Worm (Caenorhabditis elegans) whole organism, early embryonic: ENCODE results near the gene ftt-2.

ENCODE experiments used
- B0310.2 ChIP-seq: sonication (generic microtip); optimal IDR thresholded peaks from 2 replicates; lab custom pipeline; 2016; ENCODE audit warnings: mild to moderate bottlenecking, missing genetic modification characterization, missing compliant biosample characterization
- F13C5.2 ChIP-seq: sonication (generic microtip); optimal IDR thresholded peaks from 2 replicates; lab custom pipeline; 2017; ENCODE audit warnings: mild to moderate bottlenecking, missing genetic modification characterization, inconsistent platforms, missing compliant biosample characterization
- aly-1 ChIP-seq: sonication (generic microtip); optimal IDR thresholded peaks from 2 replicates; lab custom pipeline; 2016; ENCODE audit warnings: missing genetic modification characterization, missing compliant biosample characterization
- ama-1 ChIP-seq: fragments of 150-350 bp; optimal IDR thresholded peaks from 2 replicates; lab custom pipeline; 2014
- ceh-13 ChIP-seq: fragments of 200-800 bp; sonication (Bioruptor generic); optimal IDR thresholded peaks from 2 replicates; lab custom pipeline; 2018; ENCODE audit warnings: mild to moderate bottlenecking, missing genetic modification characterization, missing compliant biosample characterization
- ceh-36 ChIP-seq: sonication (generic microtip); optimal IDR thresholded peaks from 2 replicates; lab custom pipeline; 2016; ENCODE audit warnings: missing genetic modification characterization, inconsistent platforms, missing compliant biosample characterization
- ets-7 ChIP-seq: sonication (generic microtip); optimal IDR thresholded peaks from 2 replicates; lab custom pipeline; 2016; ENCODE audit warnings: missing genotype, missing genetic modification characterization, missing compliant biosample characterization
- flt-1 ChIP-seq: fragments of 200-800 bp; sonication (Bioruptor generic); IDR thresholded peaks from 2 replicates; pipeline ENCODE4 v1.3.6; 2022; ENCODE audit warnings: missing genetic modification characterization, missing compliant biosample characterization
- hmbx-1 ChIP-seq: sonication (generic microtip); optimal IDR thresholded peaks from 2 replicates; lab custom pipeline; 2016; ENCODE audit warnings: mild to moderate bottlenecking, missing genetic modification characterization, missing compliant biosample characterization
- hmg-4 ChIP-seq: fragments of 200-800 bp; sonication (Bioruptor generic); optimal IDR thresholded peaks from 2 replicates; lab custom pipeline; 2018; ENCODE audit warnings: mild to moderate bottlenecking, missing genetic modification characterization, missing compliant biosample characterization
- hnd-1 ChIP-seq: sonication (generic microtip); optimal IDR thresholded peaks from 2 replicates; lab custom pipeline; 2016; ENCODE audit warnings: missing genetic modification characterization, missing compliant biosample characterization
- pes-1 ChIP-seq: fragments of 200-800 bp; sonication (Bioruptor generic); IDR thresholded peaks from 2 replicates; pipeline ENCODE4 v1.3.6; 2022; ENCODE audit warnings: missing genetic modification reagents, missing genetic modification characterization, missing compliant biosample characterization
- scrt-1 ChIP-seq: fragments of 200-800 bp; sonication (Bioruptor generic); IDR thresholded peaks from 2 replicates; pipeline ENCODE4 v1.3.6; 2022; ENCODE audit warnings: missing genetic modification characterization, missing compliant biosample characterization
- sea-1 ChIP-seq: fragments of 200-800 bp; sonication (Bioruptor generic); conservative IDR thresholded peaks from 2 replicates; pipeline ENCODE4 v1.3.6; 2022; ENCODE audit warnings: missing genetic modification characterization, missing compliant biosample characterization
- tbx-11 ChIP-seq: fragments of 200-800 bp; sonication (Bioruptor generic); IDR thresholded peaks from 2 replicates; pipeline ENCODE4 v1.3.6; 2022; ENCODE audit warnings: missing genetic modification characterization, missing compliant biosample characterization
- tbx-37 ChIP-seq: fragments of 200-800 bp; sonication (Bioruptor generic); conservative IDR thresholded peaks from 2 replicates; pipeline ENCODE4 v1.3.6; 2022; ENCODE audit warnings: missing genetic modification reagents, missing genetic modification characterization, missing compliant biosample characterization
- tra-4 ChIP-seq: sonication (generic microtip); optimal IDR thresholded peaks from 2 replicates; lab custom pipeline; 2017; ENCODE audit warnings: missing genetic modification characterization, missing compliant biosample characterization

Gene ftt-2

DNA sequence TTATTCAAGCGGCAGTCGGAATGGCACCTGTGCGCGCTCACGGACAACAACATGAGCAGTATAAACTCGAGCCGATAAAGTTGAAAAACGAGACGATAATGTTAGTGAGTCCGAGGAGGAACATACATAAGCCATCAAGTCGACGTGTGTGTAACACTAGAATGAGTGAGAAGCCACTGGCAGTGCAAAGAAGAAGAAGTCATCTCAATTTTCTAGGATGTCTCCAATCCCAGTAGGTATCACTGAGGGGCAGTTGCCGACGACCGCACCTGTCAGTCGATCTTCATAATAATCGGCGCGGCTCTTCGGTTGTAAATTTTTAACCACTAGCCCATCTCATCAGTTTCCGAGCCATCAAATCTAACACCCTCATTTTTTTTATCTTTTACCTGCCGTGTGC, 45.1 kb downstream of the ftt-2 start:
- no peak for TF ChIP-seq scrt-1 (GFP tag; lab: Robert Waterston, UW)

ce11 chrX:11558156-11558555, 47.1 kb downstream of the ftt-2 start:
- no peak for TF ChIP-seq F13C5.2 (tag; lab: Kevin White, UChicago)
- TF ChIP-seq pes-1: no peak
- no peak for TF ChIP-seq hnd-1 (tag; lab: Kevin White, UChicago)
- TF ChIP-seq tbx-11 (GFP tag; lab: Robert Waterston, UW): no peak
- TF ChIP-seq tbx-37: no peak
- no peak for TF ChIP-seq hmg-4

- no peak for TF ChIP-seq flt-1 (GFP tag; lab: Robert Waterston, UW)
- TF ChIP-seq tbx-37: no peak
- no peak for TF ChIP-seq scrt-1 (GFP tag; lab: Robert Waterston, UW)
- no peak for TF ChIP-seq tra-4
- TF ChIP-seq sea-1: no peak
- TF ChIP-seq hmbx-1 (tag; lab: Kevin White, UChicago): no peak
- TF ChIP-seq aly-1: no peak
- no peak for TF ChIP-seq tbx-11 (GFP tag; lab: Robert Waterston, UW)
- TF ChIP-seq ets-7 (tag; lab: Kevin White, UChicago): no peak
- no peak for TF ChIP-seq ceh-13 (GFP tag; lab: Kevin White, UChicago)
- TF ChIP-seq F13C5.2 (tag; lab: Kevin White, UChicago): no peak
- no peak for TF ChIP-seq hnd-1 (tag; lab: Kevin White, UChicago)
- TF ChIP-seq ceh-36: no peak
- TF ChIP-seq pes-1: no peak
- no peak for TF ChIP-seq ama-1 (lab: Kevin White, UChicago)
- no peak for TF ChIP-seq hmg-4
- no peak for TF ChIP-seq B0310.2
Observed at ce11 chrX:11556194-11556739, 49.0 kb downstream of the ftt-2 start, which contains the start of gene C35C5.10. TSS of gene C35C5.10 (plus strand) at chrX:11556244.

DNA sequence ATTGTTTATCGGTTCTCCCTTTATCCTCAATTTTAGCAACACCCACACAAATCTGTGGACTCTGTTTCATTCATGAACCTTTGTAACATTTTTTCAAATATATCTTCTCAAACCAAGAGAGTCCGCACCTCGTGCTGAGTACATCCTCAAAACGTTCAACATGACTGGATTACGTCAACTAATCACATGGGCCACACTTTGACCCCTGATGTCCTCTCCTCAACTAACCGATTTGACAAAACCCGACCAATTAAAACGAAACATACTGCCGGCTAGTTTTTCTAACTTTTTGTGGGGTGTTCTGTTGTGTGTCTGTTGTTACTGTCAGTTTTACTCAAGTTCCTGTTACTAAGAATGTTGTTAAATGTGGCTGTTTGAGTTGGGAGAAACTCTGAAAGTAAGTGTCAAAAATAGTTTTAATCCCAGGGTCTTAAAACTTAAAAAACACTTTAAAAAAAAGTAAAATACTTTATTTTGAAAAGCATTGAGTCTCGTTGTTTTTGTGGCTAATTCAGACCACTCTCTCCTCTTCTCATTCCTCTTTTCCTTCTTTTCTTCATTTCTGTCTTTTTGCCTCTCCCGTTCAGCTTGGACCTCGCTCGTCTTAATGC, 49.6 kb downstream of the ftt-2 start:
- TF ChIP-seq tbx-11 (GFP tag; lab: Robert Waterston, UW) (no peak), ceh-13 (GFP tag; lab: Kevin White, UChicago) (no peak), B0310.2 (no peak), pes-1 (no peak), tra-4 (no peak), tbx-37 (no peak), ama-1 (lab: Kevin White, UChicago) (no peak), ets-7 (tag; lab: Kevin White, UChicago) (no peak), aly-1 (no peak), ceh-36 (no peak), flt-1 (GFP tag; lab: Robert Waterston, UW) (no peak), hnd-1 (tag; lab: Kevin White, UChicago) (no peak), F13C5.2 (tag; lab: Kevin White, UChicago) (no peak), sea-1 (no peak), hmbx-1 (tag; lab: Kevin White, UChicago) (no peak), hmg-4 (no peak)

- TF ChIP-seq F13C5.2 (tag; lab: Kevin White, UChicago) (no peak), ceh-13 (GFP tag; lab: Kevin White, UChicago) (no peak), aly-1 (no peak), ama-1 (lab: Kevin White, UChicago) (no peak), tra-4 (no peak), ets-7 (tag; lab: Kevin White, UChicago) (no peak), tbx-37 (no peak), pes-1 (no peak), flt-1 (GFP tag; lab: Robert Waterston, UW) (no peak), ceh-36 (no peak), B0310.2 (no peak), hmbx-1 (tag; lab: Kevin White, UChicago) (no peak), hnd-1 (tag; lab: Kevin White, UChicago) (no peak), sea-1 (no peak), hmg-4 (no peak), tbx-11 (GFP tag; lab: Robert Waterston, UW) (no peak)
Observed at ce11 chrX:11555046-11555445, 50.2 kb downstream of the ftt-2 start.

DNA sequence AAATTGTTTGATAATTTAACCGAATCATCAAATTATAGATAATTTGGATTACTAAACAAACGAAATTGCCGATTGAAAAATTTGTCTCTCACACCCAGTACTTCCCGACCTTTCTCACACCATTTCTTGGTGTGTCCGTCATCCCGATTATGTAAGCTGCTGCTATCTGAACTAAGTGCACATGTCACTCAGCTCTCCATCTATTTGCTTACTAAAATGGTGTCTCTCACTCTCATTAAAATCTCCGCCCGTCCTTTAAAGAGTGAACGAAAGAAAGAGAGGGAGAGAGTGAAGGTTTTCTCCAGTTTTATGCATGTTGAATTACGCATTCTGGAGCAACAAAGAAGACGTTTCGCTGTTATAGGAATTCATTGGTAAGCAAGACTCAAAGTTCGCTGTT, 50.7 kb downstream of the ftt-2 start:
- TF ChIP-seq tra-4 (no peak), hmbx-1 (tag; lab: Kevin White, UChicago) (no peak), sea-1 (no peak), ceh-13 (GFP tag; lab: Kevin White, UChicago) (no peak), ama-1 (lab: Kevin White, UChicago) (no peak), F13C5.2 (tag; lab: Kevin White, UChicago) (no peak), scrt-1 (GFP tag; lab: Robert Waterston, UW) (no peak)
